Fruit fly (Drosophila melanogaster): Measurements from ENCODE around the gene CG6470.

DNA sequence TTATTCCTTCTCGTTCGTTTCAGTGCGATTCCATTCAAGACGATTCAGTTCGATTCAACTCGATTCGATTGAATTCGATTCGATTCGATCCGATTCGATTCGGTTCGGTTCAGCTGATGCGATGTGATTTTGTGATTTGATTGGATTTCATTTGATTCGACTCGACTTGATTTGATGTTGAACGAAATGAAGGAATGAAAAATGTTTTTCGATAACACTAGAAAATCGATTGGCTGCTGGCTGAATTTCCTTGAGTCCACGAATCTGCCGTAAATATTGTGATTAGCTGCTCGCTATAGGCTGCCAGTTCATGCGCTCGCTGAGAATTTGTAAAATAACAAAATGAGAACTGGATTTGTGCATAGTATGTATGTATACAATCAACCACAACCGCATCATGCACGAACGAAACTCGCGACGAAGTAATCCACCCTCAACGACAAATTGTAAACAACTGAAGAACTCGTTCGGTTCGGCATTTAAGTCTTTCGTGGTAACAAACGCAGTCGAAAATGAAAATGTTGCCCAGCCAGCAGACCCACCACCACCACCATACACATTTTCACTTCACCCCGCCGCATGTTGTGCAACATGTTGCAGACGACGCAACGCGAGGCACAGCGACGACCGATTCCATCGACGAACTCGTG lies 9.6 kb downstream of the CG6470 start, which contains the start of gene Wnt5:
- TF ChIP-seq CG10348 (GFP tag; IDR thresholded peaks at IDR 0.05) (no peak), Pif1B (GFP tag; optimal IDR thresholded peaks at IDR 0.05) (no peak), CG4496 (GFP tag; IDR thresholded peaks at IDR 0.05) (peak; percentile 59; the same call in 1 of the 3 replicates), fd96Ca (GFP tag; IDR thresholded peaks at IDR 0.05) (no peak; the same call in 2 of the 3 replicates), D1 (tag; optimal IDR thresholded peaks at IDR 0.05) (no peak), CG15710 (tag; optimal IDR thresholded peaks at IDR 0.05) (no peak)
